Fruit fly (Drosophila melanogaster) whole organism, pupa: Measurements from ENCODE around the gene CG11842.
A peak's percentile ranks its signal among the peaks of the same experiment; 100 is the strongest.

Experiments
- CG10348 ChIP-seq: fragments of 200-800 bp; sonication (Bioruptor generic); IDR thresholded peaks from 2 replicates; pipeline ENCODE4 v1.3.6; 2022; ENCODE audit warnings: missing biosample characterization, missing genetic modification characterization
- CG12605 ChIP-seq: fragments of 200-800 bp; sonication (Bioruptor generic); IDR thresholded peaks from 2 replicates; pipeline ENCODE4 v1.3.6; 2022; ENCODE audit warnings: missing biosample characterization, missing genetic modification characterization
- CG13204 ChIP-seq: fragments of 200-800 bp; sonication (Bioruptor generic); optimal IDR thresholded peaks from 2 replicates; lab custom pipeline; 2018; ENCODE audit warnings: missing biosample characterization, mild to moderate bottlenecking, missing genetic modification characterization, moderate library complexity
- CG14655 ChIP-seq: fragments of 200-800 bp; sonication (Bioruptor generic); optimal IDR thresholded peaks from 3 replicates; lab custom pipeline; 2017; ENCODE audit warnings: mild to moderate bottlenecking, missing biosample characterization, missing genetic modification reagents, missing genetic modification characterization
- CG15710 ChIP-seq: fragments of 200-800 bp; sonication (Bioruptor generic); optimal IDR thresholded peaks from 2 replicates; lab custom pipeline; 2018; ENCODE audit warnings: missing biosample characterization, mild to moderate bottlenecking, missing genetic modification characterization, moderate library complexity
- CG17806 ChIP-seq: fragments of 200-800 bp; sonication (Bioruptor generic); optimal IDR thresholded peaks from 2 replicates; lab custom pipeline; 2018; ENCODE audit warnings: missing biosample characterization, mild to moderate bottlenecking, missing genetic modification characterization, moderate library complexity
- CG32121 ChIP-seq: fragments of 200-800 bp; sonication (Bioruptor generic); IDR thresholded peaks from 2 replicates; pipeline ENCODE4 v1.3.6; 2022; ENCODE audit warnings: missing biosample characterization, missing genetic modification characterization
- CG34367 ChIP-seq: fragments of 200-800 bp; sonication (Bioruptor generic); optimal IDR thresholded peaks from 2 replicates; lab custom pipeline; 2018; ENCODE audit warnings: missing biosample characterization, mild to moderate bottlenecking, missing genetic modification characterization
- CG4496 ChIP-seq: fragments of 200-800 bp; sonication (Bioruptor generic); IDR thresholded peaks from 3 replicates; pipeline ENCODE4 v1.3.6; 2022; ENCODE audit warnings: missing biosample characterization, missing genetic modification characterization
- CG8159 ChIP-seq: fragments of 200-800 bp; sonication (Bioruptor generic); optimal IDR thresholded peaks from 3 replicates; lab custom pipeline; 2018; ENCODE audit warnings: missing biosample characterization, mild to moderate bottlenecking, missing genetic modification characterization, moderate library complexity
- CG8301 ChIP-seq: fragments of 200-800 bp; sonication (Bioruptor generic); optimal IDR thresholded peaks from 2 replicates; lab custom pipeline; 2018; ENCODE audit warnings: missing biosample characterization, mild to moderate bottlenecking, missing genetic modification characterization
- CG9948 ChIP-seq: fragments of 200-800 bp; sonication (Bioruptor generic); optimal IDR thresholded peaks from 2 replicates; lab custom pipeline; 2018; ENCODE audit warnings: missing biosample characterization, mild to moderate bottlenecking, missing genetic modification characterization, moderate library complexity
- D1 ChIP-seq: fragments of 200-800 bp; sonication (Bioruptor generic); optimal IDR thresholded peaks from 2 replicates; lab custom pipeline; 2018; ENCODE audit warnings: missing biosample characterization, mild to moderate bottlenecking, missing genetic modification characterization, moderate library complexity
- EcR ChIP-seq: fragments of 200-800 bp; sonication (Bioruptor generic); optimal IDR thresholded peaks from 3 replicates; lab custom pipeline; 2019; ENCODE audit warnings: missing biosample characterization, missing genetic modification characterization, mild to moderate bottlenecking, moderate library complexity, missing genetic modification reagents
- Ets98B ChIP-seq: fragments of 200-800 bp; sonication (Bioruptor generic); IDR thresholded peaks from 2 replicates; pipeline ENCODE4 v1.3.6; 2022; ENCODE audit warnings: missing biosample characterization, missing genetic modification characterization
- Pif1A ChIP-seq: fragments of 200-800 bp; sonication (Bioruptor generic); optimal IDR thresholded peaks from 3 replicates; lab custom pipeline; 2016; ENCODE audit warnings: missing biosample characterization, missing genetic modification characterization
- Pif1B ChIP-seq: fragments of 200-800 bp; sonication (Bioruptor generic); optimal IDR thresholded peaks from 3 replicates; lab custom pipeline; 2016; ENCODE audit warnings: missing biosample characterization, missing genetic modification characterization
- Snoo ChIP-seq: fragments of 200-800 bp; sonication (Bioruptor generic); optimal IDR thresholded peaks from 3 replicates; lab custom pipeline; 2017; ENCODE audit warnings: missing biosample characterization, mild to moderate bottlenecking, missing genetic modification characterization, inconsistent platforms
- fd96Ca ChIP-seq: fragments of 200-800 bp; sonication (Bioruptor generic); IDR thresholded peaks from 3 replicates; pipeline ENCODE4 v1.3.6; 2022; ENCODE audit warnings: missing biosample characterization, missing genetic modification characterization
- gl ChIP-seq: fragments of 200-800 bp; sonication (Bioruptor generic); optimal IDR thresholded peaks from 2 replicates; lab custom pipeline; 2018; ENCODE audit warnings: missing biosample characterization, mild to moderate bottlenecking, missing genetic modification characterization
- rn ChIP-seq: fragments of 200-800 bp; sonication (Bioruptor generic); IDR thresholded peaks from 2 replicates; pipeline ENCODE4 v1.3.6; 2022; ENCODE audit warnings: missing biosample characterization, missing genetic modification characterization

CG11842 gene

dm6 chr3R:29094152-29094551, 41.7 kb downstream of the CG11842 start:
- TF ChIP-seq CG32121 (peak; percentile 27; the same call in 1 of the 2 replicates), CG8301 (peak; percentile 84), Pif1B (peak; percentile 32), CG14655 (peak; percentile 88), CG15710 (tag; lab: Kevin White, UChicago) (peak; percentile 66), CG10348 (no peak), CG12605 (GFP tag; lab: Robert Waterston, UW) (peak; percentile 48; the same call in 1 of the 2 replicates), CG17806 (tag; lab: Kevin White, UChicago) (peak; percentile 81), CG13204 (GFP tag; lab: Kevin White, UChicago) (peak; percentile 17), CG4496 (GFP tag; lab: Robert Waterston, UW) (peak; percentile 62; the same call in 1 of the 3 replicates), Pif1A (peak; percentile 65), CG8159 (tag; lab: Kevin White, UChicago) (peak; percentile 78), rn (GFP tag; lab: Robert Waterston, UW) (no peak), CG34367 (tag; lab: Kevin White, UChicago) (peak; percentile 70), Ets98B (GFP tag; lab: Robert Waterston, UW) (no peak; the same call in 1 of the 2 replicates), CG9948 (tag; lab: Kevin White, UChicago) (peak; percentile 81), D1 (tag; lab: Kevin White, UChicago) (peak; percentile 27), EcR (GFP tag; lab: Kevin White, UChicago) (no peak), fd96Ca (peak; percentile 79), gl (tag; lab: Kevin White, UChicago) (peak; percentile 57), Snoo (peak; percentile 8)

dm6 chr3R:29095525-29095924, 43.0 kb downstream of the CG11842 start:
- TF ChIP-seq CG13204 (GFP tag; lab: Kevin White, UChicago) (peak; percentile 42), CG4496 (GFP tag; lab: Robert Waterston, UW) (peak; percentile 19; the same call in 1 of the 3 replicates), EcR (GFP tag; lab: Kevin White, UChicago) (peak; percentile 51), Pif1A (no peak), CG14655 (no peak)

- TF ChIP-seq Snoo (no peak), gl (tag; lab: Kevin White, UChicago) (peak; percentile 71), CG12605 (GFP tag; lab: Robert Waterston, UW) (peak; percentile 34; the same call in 1 of the 2 replicates), rn (GFP tag; lab: Robert Waterston, UW) (0 out of 2 replicates have a peak, but pooled peaks have one; percentile 23), Ets98B (GFP tag; lab: Robert Waterston, UW) (peak; percentile 48), CG34367 (tag; lab: Kevin White, UChicago) (peak; percentile 86), CG9948 (tag; lab: Kevin White, UChicago) (peak; percentile 78), CG15710 (tag; lab: Kevin White, UChicago) (peak; percentile 90), CG8159 (tag; lab: Kevin White, UChicago) (peak; percentile 87), Pif1B (no peak), fd96Ca (0 out of 3 replicates have a peak, but pooled peaks have one; percentile 39), CG17806 (tag; lab: Kevin White, UChicago) (peak; percentile 83), CG13204 (GFP tag; lab: Kevin White, UChicago) (no peak), EcR (GFP tag; lab: Kevin White, UChicago) (no peak), CG4496 (GFP tag; lab: Robert Waterston, UW) (peak; percentile 75)
Measured at dm6 chr3R:29096009-29096443, 43.5 kb downstream of the CG11842 start.

- TF ChIP-seq Snoo = no peak
- no peak for TF ChIP-seq Pif1B
- no peak for TF ChIP-seq CG34367 (tag; lab: Kevin White, UChicago)
- no peak for TF ChIP-seq CG8159 (tag; lab: Kevin White, UChicago)
- no peak for TF ChIP-seq EcR (GFP tag; lab: Kevin White, UChicago)
- no peak for TF ChIP-seq CG4496 (GFP tag; lab: Robert Waterston, UW)
- no peak for TF ChIP-seq CG8301
- no peak for TF ChIP-seq rn (GFP tag; lab: Robert Waterston, UW)
- no peak for TF ChIP-seq CG10348
- TF ChIP-seq CG15710 (tag; lab: Kevin White, UChicago) = no peak
Measured at dm6 chr3R:29098022-29098421, 45.5 kb downstream of the CG11842 start.

- TF ChIP-seq CG8159 (tag; lab: Kevin White, UChicago) = no peak
- no peak for TF ChIP-seq Pif1B
- no peak for TF ChIP-seq CG13204 (GFP tag; lab: Kevin White, UChicago)
- no peak for TF ChIP-seq Pif1A
Measured at dm6 chr3R:29103227-29103626, 50.7 kb downstream of the CG11842 start.
